Fruit fly (Drosophila melanogaster) whole organism, wandering third instar larva: ENCODE data around the gene Irk1.
A peak's percentile ranks its signal among the peaks of the same experiment; 100 is the strongest.

Experiments used
- Abd-B ChIP-seq: fragments of >200 bp; optimal IDR thresholded peaks from 2 replicates; lab custom pipeline; 2017; ENCODE audit warnings: missing biosample characterization, missing genetic modification characterization
- CG32264 ChIP-seq: fragments of 200-800 bp; sonication (Bioruptor generic); optimal IDR thresholded peaks from 2 replicates; lab custom pipeline; 2016; ENCODE audit warnings: missing biosample characterization, missing genetic modification characterization
- CG9705 ChIP-seq: fragments of 200-800 bp; sonication (Bioruptor generic); optimal IDR thresholded peaks from 2 replicates; lab custom pipeline; 2018; ENCODE audit warnings: missing biosample characterization, mild to moderate bottlenecking, missing genetic modification characterization
- CrebA ChIP-seq: fragments of 200-800 bp; sonication (Bioruptor generic); optimal IDR thresholded peaks from 2 replicates; lab custom pipeline; 2016; ENCODE audit warnings: missing biosample characterization, mild to moderate bottlenecking, missing genetic modification characterization, borderline replicate concordance
- Dfd ChIP-seq: fragments of >200 bp; optimal IDR thresholded peaks from 2 replicates; lab custom pipeline; 2017; ENCODE audit warnings: missing biosample characterization, missing genetic modification characterization
- Dif ChIP-seq: fragments of 200-275, 200-300 bp; sonication (Bioruptor generic); optimal IDR thresholded peaks from 2 replicates; lab custom pipeline; 2018; ENCODE audit warnings: missing biosample characterization, missing genetic modification characterization; ENCODE audit not compliant: partially characterized antibody
- GATAd ChIP-seq: sonication (Bioruptor generic); optimal IDR thresholded peaks from 2 replicates; lab custom pipeline; 2016; ENCODE audit warnings: missing biosample characterization, missing genetic modification characterization
- HLH106 ChIP-seq: fragments of 200-800 bp; optimal IDR thresholded peaks from 3 replicates; lab custom pipeline; 2019; ENCODE audit warnings: missing biosample characterization, mild to moderate bottlenecking, missing genetic modification characterization, moderate library complexity
- Hnf4 ChIP-seq: fragments of 200-800 bp; sonication (Bioruptor generic); optimal IDR thresholded peaks from 2 replicates; lab custom pipeline; 2016; ENCODE audit warnings: missing biosample characterization, mild to moderate bottlenecking, missing genetic modification characterization
- Hr78 ChIP-seq: fragments of >200 bp; optimal IDR thresholded peaks from 2 replicates; lab custom pipeline; 2017; ENCODE audit warnings: missing biosample characterization, missing genetic modification characterization
- Hr83 ChIP-seq: fragments of 200-300 bp; sonication (Bioruptor generic); optimal IDR thresholded peaks from 2 replicates; lab custom pipeline; 2016; ENCODE audit warnings: missing biosample characterization, mild to moderate bottlenecking, missing genetic modification characterization, moderate library complexity; ENCODE audit not compliant: poor library complexity, severe bottlenecking
- Jra ChIP-seq: sonication (Bioruptor generic); optimal IDR thresholded peaks from 2 replicates; lab custom pipeline; 2016; ENCODE audit warnings: missing biosample characterization, missing genetic modification characterization
- Mio ChIP-seq: sonication (Bioruptor generic); optimal IDR thresholded peaks from 2 replicates; lab custom pipeline; 2016; ENCODE audit warnings: missing biosample characterization, missing genetic modification characterization
- Myc ChIP-seq: fragments of >200 bp; optimal IDR thresholded peaks from 2 replicates; lab custom pipeline; 2017
- N ChIP-seq: fragments of >200 bp; optimal IDR thresholded peaks from 2 replicates; lab custom pipeline; 2018; ENCODE audit warnings: missing biosample characterization, missing external identifiers, missing genetic modification characterization
- OdsH ChIP-seq: fragments of 200-800 bp; sonication (Bioruptor generic); optimal IDR thresholded peaks from 2 replicates; lab custom pipeline; 2016; ENCODE audit warnings: missing biosample characterization, mild to moderate bottlenecking, missing genetic modification characterization
- Rel ChIP-seq, 2 experiments: fragments of 200-800 bp; sonication (Bioruptor generic) in 1 of 2; optimal IDR thresholded peaks; 2 replicates in 1 of 2; 3 replicates in 1 of 2; lab custom pipeline; 2016 to 2019; ENCODE audit warnings: mild to moderate bottlenecking in 2 of 2, missing biosample characterization in 2 of 2, missing genetic modification characterization in 2 of 2, moderate library complexity in 1 of 2
- Sp1 ChIP-seq: fragments of 200-800 bp; sonication (Bioruptor generic); optimal IDR thresholded peaks from 3 replicates; lab custom pipeline; 2019; ENCODE audit warnings: missing biosample characterization, mild to moderate bottlenecking, missing genetic modification characterization, moderate library complexity
- Vsx2 ChIP-seq: fragments of 200-300, 225-300 bp; sonication (Bioruptor generic); optimal IDR thresholded peaks from 2 replicates; lab custom pipeline; 2018; ENCODE audit warnings: missing biosample characterization, missing genetic modification characterization; ENCODE audit not compliant: partially characterized antibody
- br ChIP-seq: fragments of 200-800 bp; sonication (Bioruptor generic); optimal IDR thresholded peaks from 2 replicates; lab custom pipeline; 2016; ENCODE audit warnings: missing biosample characterization, missing genetic modification characterization
- brk ChIP-seq: fragments of 200-800 bp; sonication (Bioruptor generic); optimal IDR thresholded peaks from 2 replicates; lab custom pipeline; 2016; ENCODE audit warnings: missing biosample characterization, mild to moderate bottlenecking, missing genetic modification characterization
- dl ChIP-seq, 2 experiments: fragments of 175-275, 200-275 bp in 1 of 2; fragments of 200-275 bp in 1 of 2; sonication (Bioruptor generic); optimal IDR thresholded peaks; lab custom pipeline; 2018; ENCODE audit warnings: mild to moderate bottlenecking in 2 of 2, missing biosample characterization in 2 of 2, missing genetic modification characterization in 2 of 2, moderate library complexity in 2 of 2; ENCODE audit not compliant: partially characterized antibody in 2 of 2, insufficient read depth in 1 of 2
- dmrt93B ChIP-seq: fragments of 200-800 bp; sonication (Bioruptor generic); optimal IDR thresholded peaks from 2 replicates; lab custom pipeline; 2018; ENCODE audit warnings: missing biosample characterization, mild to moderate bottlenecking, missing genetic modification characterization
- dsf ChIP-seq: sonication (Bioruptor generic); optimal IDR thresholded peaks from 2 replicates; lab custom pipeline; 2016; ENCODE audit warnings: missing biosample characterization, missing genetic modification characterization, borderline replicate concordance
- ey ChIP-seq: fragments of 200-800 bp; sonication (Bioruptor generic); optimal IDR thresholded peaks from 2 replicates; lab custom pipeline; 2016; ENCODE audit warnings: missing biosample characterization, missing genetic modification characterization
- foxo ChIP-seq, 2 experiments: fragments of 200-800 bp; sonication (Bioruptor generic); optimal IDR thresholded peaks; 2 replicates in 1 of 2; 3 replicates in 1 of 2; lab custom pipeline; 2016 to 2017; ENCODE audit warnings: missing biosample characterization in 2 of 2, missing genetic modification characterization in 2 of 2
- fru ChIP-seq: fragments of 200-800 bp; sonication (Bioruptor generic); optimal IDR thresholded peaks from 3 replicates; lab custom pipeline; 2016; ENCODE audit warnings: missing biosample characterization, mild to moderate bottlenecking, missing genetic modification characterization
- h ChIP-seq: fragments of 200-800 bp; sonication (Bioruptor generic); optimal IDR thresholded peaks from 3 replicates; lab custom pipeline; 2016; ENCODE audit warnings: missing biosample characterization, mild to moderate bottlenecking, missing genetic modification characterization
- jim ChIP-seq: fragments of 175-275, 200-325 bp; sonication (Bioruptor generic); optimal IDR thresholded peaks from 2 replicates; lab custom pipeline; 2016; ENCODE audit warnings: missing biosample characterization, mild to moderate bottlenecking, missing genetic modification characterization
- lola ChIP-seq: fragments of >200 bp; optimal IDR thresholded peaks from 2 replicates; lab custom pipeline; 2017; ENCODE audit warnings: missing biosample characterization, missing genetic modification characterization
- pan ChIP-seq: fragments of >200 bp; optimal IDR thresholded peaks from 2 replicates; lab custom pipeline; 2017
- psq ChIP-seq: fragments of 200-800 bp; sonication (Bioruptor generic); optimal IDR thresholded peaks from 3 replicates; lab custom pipeline; 2017; ENCODE audit warnings: missing biosample characterization, mild to moderate bottlenecking, missing genetic modification characterization, moderate library complexity
- rgr ChIP-seq: fragments of 200-800 bp; sonication (Bioruptor generic); optimal IDR thresholded peaks from 3 replicates; lab custom pipeline; 2016; ENCODE audit warnings: missing biosample characterization, mild to moderate bottlenecking, missing genetic modification characterization
- sage ChIP-seq: fragments of 200-800 bp; sonication (Bioruptor generic); optimal IDR thresholded peaks from 2 replicates; lab custom pipeline; 2016; ENCODE audit warnings: missing biosample characterization, mild to moderate bottlenecking, missing genetic modification characterization
- sv ChIP-seq: fragments of 200-800 bp; sonication (Bioruptor generic); optimal IDR thresholded peaks from 3 replicates; lab custom pipeline; 2016; ENCODE audit warnings: missing biosample characterization, missing genetic modification characterization
- tai ChIP-seq: sonication (Bioruptor generic); optimal IDR thresholded peaks from 2 replicates; lab custom pipeline; 2016; ENCODE audit warnings: missing biosample characterization, missing genetic modification characterization
- usp ChIP-seq: fragments of >200 bp; optimal IDR thresholded peaks from 2 replicates; lab custom pipeline; 2017; ENCODE audit warnings: missing biosample characterization, missing genetic modification characterization
- woc ChIP-seq: sonication (Bioruptor generic); optimal IDR thresholded peaks from 2 replicates; lab custom pipeline; 2016; ENCODE audit warnings: missing biosample characterization, mild to moderate bottlenecking, missing genetic modification characterization

Irk1 gene

dm6 chr3R:23174739-23175138 is 6.6 kb downstream of the Irk1 start:
- TF ChIP-seq dmrt93B: no peak
- TF ChIP-seq usp (GFP tag; lab: Kevin White, UChicago): no peak
- TF ChIP-seq foxo (GFP tag; optimal IDR thresholded peaks at IDR 0.05; lab: Kevin White, UChicago): peak in 1 of 2 experiments; percentile 74
- TF ChIP-seq brk (GFP tag; lab: Kevin White, UChicago): peak; percentile 66
- TF ChIP-seq lola (GFP tag; lab: Kevin White, UChicago): no peak
- no peak for TF ChIP-seq Dfd (GFP tag; lab: Kevin White, UChicago)
- TF ChIP-seq Hr78: no peak
- TF ChIP-seq Myc (lab: Kevin White, UChicago): no peak
- peak; percentile 68 for TF ChIP-seq Hnf4 (GFP tag; lab: Kevin White, UChicago)
- TF ChIP-seq Rel (GFP tag; optimal IDR thresholded peaks at IDR 0.05; lab: Kevin White, UChicago): no peak
- no peak for TF ChIP-seq Rel (tag; optimal IDR thresholded peaks at IDR 0.05; lab: Kevin White, UChicago)
- no peak for TF ChIP-seq dsf
- TF ChIP-seq OdsH (GFP tag; lab: Kevin White, UChicago): peak; percentile 88
- peak; percentile 36 for TF ChIP-seq CrebA (GFP tag; lab: Kevin White, UChicago)
- TF ChIP-seq GATAd (GFP tag; lab: Kevin White, UChicago): no peak
- TF ChIP-seq Abd-B (GFP tag; lab: Kevin White, UChicago): no peak
- no peak for TF ChIP-seq dl (GFP tag; optimal IDR thresholded peaks at IDR 0.05; lab: Kevin White, UChicago; ENCODE audit: insufficient read depth in 1 of 2, partially characterized antibody in 2 of 2)
- peak; percentile 67 for TF ChIP-seq HLH106 (tag; lab: Kevin White, UChicago)
- peak; percentile 22 for TF ChIP-seq CG9705 (GFP tag; lab: Kevin White, UChicago)
- TF ChIP-seq pan (lab: Kevin White, UChicago): no peak
- TF ChIP-seq sage: peak; percentile 54
- no peak for TF ChIP-seq Hr83
- TF ChIP-seq jim (GFP tag; lab: Kevin White, UChicago): no peak
- TF ChIP-seq woc (GFP tag; lab: Kevin White, UChicago): peak; percentile 67
- TF ChIP-seq Vsx2 (GFP tag; lab: Kevin White, UChicago): no peak
- TF ChIP-seq h (GFP tag; lab: Kevin White, UChicago): peak; percentile 67
- TF ChIP-seq ey (GFP tag; lab: Kevin White, UChicago): peak; percentile 80
- peak; percentile 80 for TF ChIP-seq Sp1 (GFP tag; lab: Kevin White, UChicago)
- no peak for TF ChIP-seq Mio (GFP tag; lab: Kevin White, UChicago)
- no peak for TF ChIP-seq N (GFP tag; lab: Kevin White, UChicago)
- peak; percentile 80 for TF ChIP-seq fru (GFP tag; lab: Kevin White, UChicago)
- TF ChIP-seq tai (GFP tag; lab: Kevin White, UChicago): peak; percentile 8
- peak; percentile 52 for TF ChIP-seq psq
- TF ChIP-seq Dif (GFP tag; lab: Kevin White, UChicago): no peak
- peak; percentile 87 for TF ChIP-seq rgr (GFP tag; lab: Kevin White, UChicago)
- peak; percentile 70 for TF ChIP-seq br (GFP tag; lab: Kevin White, UChicago)

DNA sequence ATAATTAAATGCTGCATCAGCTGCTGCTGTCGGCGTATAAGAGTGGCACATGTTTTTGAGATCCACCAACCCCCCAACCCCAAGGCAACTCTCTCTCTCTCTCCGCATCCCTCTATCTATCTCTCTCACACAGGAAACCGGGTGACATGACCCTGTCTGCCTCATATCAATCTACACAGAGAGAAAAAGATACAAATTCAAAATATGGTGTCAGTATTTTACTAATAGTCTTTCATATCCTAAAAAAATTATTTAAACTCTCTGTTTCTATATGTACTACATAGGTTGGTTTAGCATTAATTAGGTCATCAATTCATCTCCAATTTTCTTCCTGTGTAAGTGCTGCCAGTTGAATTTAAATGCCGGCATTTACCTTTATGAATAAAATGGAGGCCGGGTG is 7.3 kb downstream of the Irk1 start:
- TF ChIP-seq woc (GFP tag; lab: Kevin White, UChicago): peak; percentile 92
- peak; percentile 98 for TF ChIP-seq fru (GFP tag; lab: Kevin White, UChicago)
- no peak for TF ChIP-seq usp (GFP tag; lab: Kevin White, UChicago)
- peak; percentile 94 for TF ChIP-seq tai (GFP tag; lab: Kevin White, UChicago)
- peak; percentile 83 for TF ChIP-seq Rel (GFP tag; optimal IDR thresholded peaks at IDR 0.05; lab: Kevin White, UChicago)
- peak; percentile 79 for TF ChIP-seq Rel (tag; optimal IDR thresholded peaks at IDR 0.05; lab: Kevin White, UChicago)
- TF ChIP-seq Hr83: peak; percentile 78
- TF ChIP-seq CG9705 (GFP tag; lab: Kevin White, UChicago): peak; percentile 84
- TF ChIP-seq br (GFP tag; lab: Kevin White, UChicago): peak; percentile 98
- peak; percentile 95 for TF ChIP-seq psq
- TF ChIP-seq N (GFP tag; lab: Kevin White, UChicago): no peak
- TF ChIP-seq Sp1 (GFP tag; lab: Kevin White, UChicago): peak; percentile 97
- peak; percentile 98 for TF ChIP-seq rgr (GFP tag; lab: Kevin White, UChicago)
- peak; percentile 69 for TF ChIP-seq Mio (GFP tag; lab: Kevin White, UChicago)
- peak; percentile 98 for TF ChIP-seq OdsH (GFP tag; lab: Kevin White, UChicago)
- TF ChIP-seq dmrt93B: peak; percentile 90
- TF ChIP-seq ey (GFP tag; lab: Kevin White, UChicago): peak; percentile 98
- peak; percentile 69 for TF ChIP-seq sv (GFP tag; lab: Kevin White, UChicago)
- TF ChIP-seq h (GFP tag; lab: Kevin White, UChicago): peak; percentile 99
- TF ChIP-seq lola (GFP tag; lab: Kevin White, UChicago): no peak
- TF ChIP-seq Dfd (GFP tag; lab: Kevin White, UChicago): no peak
- peak in 1 of 2 experiments; percentile 30 for TF ChIP-seq dl (GFP tag; optimal IDR thresholded peaks at IDR 0.05; lab: Kevin White, UChicago; ENCODE audit: insufficient read depth in 1 of 2, partially characterized antibody in 2 of 2)
- TF ChIP-seq Hnf4 (GFP tag; lab: Kevin White, UChicago): peak; percentile 98
- no peak for TF ChIP-seq Myc (lab: Kevin White, UChicago)
- TF ChIP-seq CG32264 (GFP tag; lab: Kevin White, UChicago): peak; percentile 96
- TF ChIP-seq sage: peak; percentile 89
- TF ChIP-seq Vsx2 (GFP tag; lab: Kevin White, UChicago): no peak
- TF ChIP-seq GATAd (GFP tag; lab: Kevin White, UChicago): peak; percentile 73
- no peak for TF ChIP-seq pan (lab: Kevin White, UChicago)
- TF ChIP-seq Jra: peak; percentile 97
- peak; percentile 97 for TF ChIP-seq HLH106 (tag; lab: Kevin White, UChicago)
- TF ChIP-seq brk (GFP tag; lab: Kevin White, UChicago): peak; percentile 97
- TF ChIP-seq foxo (GFP tag; optimal IDR thresholded peaks at IDR 0.05; lab: Kevin White, UChicago): peak; percentile 66 to 98
- TF ChIP-seq Dif (GFP tag; lab: Kevin White, UChicago): peak; percentile 72
- no peak for TF ChIP-seq Hr78
- TF ChIP-seq dsf: peak; percentile 86
- no peak for TF ChIP-seq jim (GFP tag; lab: Kevin White, UChicago)
- no peak for TF ChIP-seq Abd-B (GFP tag; lab: Kevin White, UChicago)
- no peak for TF ChIP-seq CrebA (GFP tag; lab: Kevin White, UChicago)
